Worm (Caenorhabditis elegans) whole organism, L3 larva: ENCODE data around the gene F07C4.10.

Source experiments
- ZK546.5 ChIP-seq: sonication (generic microtip); optimal IDR thresholded peaks from 2 replicates; lab custom pipeline; 2017; ENCODE audit warnings: missing biosample characterization, missing genetic modification characterization
- aly-2 ChIP-seq: fragments of 150-350 bp; optimal IDR thresholded peaks from 2 replicates; lab custom pipeline; 2014; ENCODE audit warnings: missing biosample characterization, missing genetic modification characterization
- ama-1 ChIP-seq: fragments of 150-350 bp; optimal IDR thresholded peaks from 2 replicates; lab custom pipeline; 2018
- ceh-28 ChIP-seq: fragments of 150-350 bp; optimal IDR thresholded peaks from 2 replicates; lab custom pipeline; 2014; ENCODE audit warnings: missing biosample characterization, missing genetic modification reagents, missing genetic modification characterization
- ceh-82 ChIP-seq: fragments of 150-350 bp; optimal IDR thresholded peaks from 2 replicates; lab custom pipeline; 2014; ENCODE audit warnings: missing biosample characterization, missing genetic modification characterization
- egl-27 ChIP-seq: sonication (generic microtip); optimal IDR thresholded peaks from 4 replicates; lab custom pipeline; 2017; ENCODE audit warnings: missing biosample characterization, missing genetic modification reagents, missing genetic modification characterization
- egl-5 ChIP-seq: fragments of 150-350 bp; optimal IDR thresholded peaks from 2 replicates; lab custom pipeline; 2017; ENCODE audit warnings: missing biosample characterization, missing genetic modification reagents, missing genetic modification characterization, inconsistent platforms
- elt-1 ChIP-seq: fragments of 150-350 bp; optimal IDR thresholded peaks from 2 replicates; lab custom pipeline; 2014; ENCODE audit warnings: missing biosample characterization, missing genetic modification characterization
- elt-2 ChIP-seq: sonication (generic microtip); optimal IDR thresholded peaks from 2 replicates; lab custom pipeline; 2016; ENCODE audit warnings: missing genetic modification reagents, mild to moderate bottlenecking, missing genetic modification characterization, missing compliant biosample characterization
- eor-1 ChIP-seq, 2 experiments: fragments of 150-350 bp; optimal IDR thresholded peaks; 2 replicates each; lab custom pipeline; 2014 to 2018; ENCODE audit warnings: missing biosample characterization in 2 of 2, missing genetic modification characterization in 2 of 2
- fkh-2 ChIP-seq: fragments of 150-350 bp; optimal IDR thresholded peaks from 2 replicates; lab custom pipeline; 2014; ENCODE audit warnings: missing biosample characterization, missing genetic modification reagents, missing genetic modification characterization
- fos-1 ChIP-seq: fragments of 150-350 bp; optimal IDR thresholded peaks from 2 replicates; lab custom pipeline; 2014; ENCODE audit warnings: missing biosample characterization, missing genetic modification characterization
- hmg-11 ChIP-seq: sonication (generic microtip); optimal IDR thresholded peaks from 2 replicates; lab custom pipeline; 2016; ENCODE audit warnings: missing genetic modification characterization, missing compliant biosample characterization
- jun-1 ChIP-seq: fragments of 150-350 bp; optimal IDR thresholded peaks from 2 replicates; lab custom pipeline; 2014; ENCODE audit warnings: missing biosample characterization, missing genetic modification reagents, missing genetic modification characterization
- lin-39 ChIP-seq: fragments of 150-350 bp; optimal IDR thresholded peaks from 2 replicates; lab custom pipeline; 2018; ENCODE audit warnings: missing biosample characterization, missing genetic modification reagents, missing genetic modification characterization
- mml-1 ChIP-seq: fragments of 150-350 bp; sonication (generic microtip); optimal IDR thresholded peaks from 3 replicates; lab custom pipeline; 2014; ENCODE audit warnings: missing biosample characterization, missing genetic modification characterization
- nfya-1 ChIP-seq: sonication (generic microtip); optimal IDR thresholded peaks from 2 replicates; lab custom pipeline; 2017; ENCODE audit warnings: missing genetic modification characterization, mild to moderate bottlenecking, missing compliant biosample characterization, antibody characterized with exemption, moderate library complexity; ENCODE audit not compliant: insufficient read depth
- nhr-11 ChIP-seq: fragments of 150-350 bp; optimal IDR thresholded peaks from 2 replicates; lab custom pipeline; 2014; ENCODE audit warnings: missing biosample characterization, missing genetic modification characterization
- nhr-12 ChIP-seq: fragments of 150-350 bp; optimal IDR thresholded peaks from 2 replicates; lab custom pipeline; 2014; ENCODE audit warnings: missing biosample characterization, missing genetic modification characterization
- nhr-23 ChIP-seq: fragments of 150-350 bp; optimal IDR thresholded peaks from 2 replicates; lab custom pipeline; 2014; ENCODE audit warnings: missing biosample characterization, missing genetic modification reagents, missing genetic modification characterization
- nhr-25 ChIP-seq: sonication (generic microtip); optimal IDR thresholded peaks from 2 replicates; lab custom pipeline; 2017; ENCODE audit warnings: missing biosample characterization, missing genetic modification characterization
- nhr-28 ChIP-seq: fragments of 150-350 bp; optimal IDR thresholded peaks from 2 replicates; lab custom pipeline; 2014; ENCODE audit warnings: missing biosample characterization, missing genetic modification characterization
- nhr-43 ChIP-seq: sonication (generic microtip); optimal IDR thresholded peaks from 2 replicates; lab custom pipeline; 2016; ENCODE audit warnings: mild to moderate bottlenecking, missing genetic modification characterization, missing compliant biosample characterization; ENCODE audit not compliant: poor library complexity, severe bottlenecking
- nhr-67 ChIP-seq: fragments of 150-350 bp; optimal IDR thresholded peaks from 2 replicates; lab custom pipeline; 2014; ENCODE audit warnings: missing biosample characterization, missing genetic modification characterization
- nhr-76 ChIP-seq: fragments of 150-350 bp; sonication (generic microtip); optimal IDR thresholded peaks from 5 replicates; lab custom pipeline; 2014; ENCODE audit warnings: missing biosample characterization, missing genetic modification characterization
- nhr-77 ChIP-seq: fragments of 150-350 bp; optimal IDR thresholded peaks from 2 replicates; lab custom pipeline; 2014; ENCODE audit warnings: missing biosample characterization, missing genetic modification characterization
- pqm-1 ChIP-seq: fragments of 150-350 bp; optimal IDR thresholded peaks from 2 replicates; lab custom pipeline; 2017; ENCODE audit warnings: missing biosample characterization, missing genetic modification characterization, inconsistent platforms
- sea-2 ChIP-seq: fragments of 150-350 bp; sonication (generic microtip); optimal IDR thresholded peaks from 4 replicates; lab custom pipeline; 2014; ENCODE audit warnings: missing biosample characterization, missing genetic modification reagents, missing genetic modification characterization
- skn-1 ChIP-seq: fragments of 150-350 bp; optimal IDR thresholded peaks from 2 replicates; lab custom pipeline; 2014; ENCODE audit warnings: missing biosample characterization, missing genetic modification characterization
- tbx-2 ChIP-seq: sonication (generic microtip); optimal IDR thresholded peaks from 2 replicates; lab custom pipeline; 2016; ENCODE audit warnings: mild to moderate bottlenecking, missing genetic modification characterization, missing compliant biosample characterization
- unc-39 ChIP-seq: sonication (generic microtip); optimal IDR thresholded peaks from 4 replicates; lab custom pipeline; 2017; ENCODE audit warnings: missing biosample characterization, missing genetic modification characterization
- unc-62 ChIP-seq: fragments of 150-350 bp; sonication (generic microtip); optimal IDR thresholded peaks from 4 replicates; lab custom pipeline; 2014; ENCODE audit warnings: missing biosample characterization, missing genetic modification reagents, missing genetic modification characterization
- ztf-11 ChIP-seq: fragments of 150-350 bp; optimal IDR thresholded peaks from 2 replicates; lab custom pipeline; 2014; ENCODE audit warnings: missing biosample characterization, missing genetic modification characterization

Gene F07C4.10

ce11 chrV:7639787-7640186, at the start of gene F07C4.10:
Gene F07C4.10, minus strand, starts transcription at chrV:7639887.
- TF ChIP-seq aly-2 (tag; lab: Kevin White, UChicago) (no peak), pqm-1 (tag; lab: Kevin White, UChicago) (no peak)

ce11 chrV:7686189-7686588, 46.5 kb upstream of the F07C4.10 start, which contains the start of the genes nhr-94 and nhr-152:
Gene nhr-94, minus strand, starts transcription at chrV:7686335.
Gene nhr-152, plus strand, starts transcription at chrV:7686350.
- peak; percentile 97 for TF ChIP-seq elt-1 (tag; lab: Kevin White, UChicago)
- peak; percentile 46 for TF ChIP-seq nfya-1 (tag; lab: Kevin White, UChicago)
- no peak for TF ChIP-seq ama-1 (lab: Kevin White, UChicago)
- TF ChIP-seq nhr-25 (tag; lab: Kevin White, UChicago): peak; percentile 80

ce11 chrV:7683907-7684655, 44.4 kb upstream of the F07C4.10 start, which contains the start of gene sre-11:
Gene sre-11, minus strand, starts transcription at chrV:7683957.
- TF ChIP-seq skn-1 (tag; lab: Kevin White, UChicago) (no peak), unc-62 (GFP tag; lab: Kevin White, UChicago) (no peak), hmg-11 (no peak), egl-27 (no peak), nhr-76 (no peak), egl-5 (tag; lab: Kevin White, UChicago) (no peak), nhr-12 (tag; lab: Kevin White, UChicago) (no peak), nhr-77 (tag; lab: Kevin White, UChicago) (no peak), jun-1 (no peak), tbx-2 (tag; lab: Kevin White, UChicago) (no peak), pqm-1 (tag; lab: Kevin White, UChicago) (no peak), fos-1 (tag; lab: Kevin White, UChicago) (no peak), ZK546.5 (tag; lab: Kevin White, UChicago) (no peak), ztf-11 (tag; lab: Kevin White, UChicago) (no peak), ceh-82 (no peak), nhr-28 (tag; lab: Kevin White, UChicago) (no peak), unc-39 (tag; lab: Kevin White, UChicago) (no peak), nhr-11 (tag; lab: Kevin White, UChicago) (no peak), ceh-28 (tag; lab: Kevin White, UChicago) (no peak), nhr-43 (tag; lab: Kevin White, UChicago) (no peak)

ce11 chrV:7681388-7681787, 41.7 kb upstream of the F07C4.10 start, which contains the start of gene cyp-33A1:
Gene cyp-33A1, minus strand, starts transcription at chrV:7681459.
- TF ChIP-seq lin-39 (tag; lab: Kevin White, UChicago): no peak
- TF ChIP-seq elt-1 (tag; lab: Kevin White, UChicago): no peak
- TF ChIP-seq nhr-67: no peak
- TF ChIP-seq ztf-11 (tag; lab: Kevin White, UChicago): no peak
- TF ChIP-seq skn-1 (tag; lab: Kevin White, UChicago): no peak
- no peak for TF ChIP-seq nhr-77 (tag; lab: Kevin White, UChicago)
- no peak for TF ChIP-seq nhr-28 (tag; lab: Kevin White, UChicago)
- no peak for TF ChIP-seq eor-1 (tag; optimal IDR thresholded peaks at IDR 0.05; lab: Kevin White, UChicago)
- TF ChIP-seq ceh-82: no peak
- peak; percentile 29 for TF ChIP-seq egl-5 (tag; lab: Kevin White, UChicago)
- no peak for TF ChIP-seq ZK546.5 (tag; lab: Kevin White, UChicago)
- TF ChIP-seq sea-2 (GFP tag; lab: Kevin White, UChicago): no peak
- TF ChIP-seq ama-1 (lab: Kevin White, UChicago): no peak
- TF ChIP-seq pqm-1 (tag; lab: Kevin White, UChicago): peak; percentile 74
- peak; percentile 36 for TF ChIP-seq nhr-23
- TF ChIP-seq elt-2 (tag; lab: Kevin White, UChicago): peak; percentile 32
- no peak for TF ChIP-seq nhr-43 (tag; lab: Kevin White, UChicago)
- TF ChIP-seq ceh-28 (tag; lab: Kevin White, UChicago): peak; percentile 65
- no peak for TF ChIP-seq nfya-1 (tag; lab: Kevin White, UChicago)
- TF ChIP-seq fkh-2 (tag; lab: Kevin White, UChicago): no peak
- no peak for TF ChIP-seq mml-1
- TF ChIP-seq nhr-25 (tag; lab: Kevin White, UChicago): peak; percentile 25
